Worm (Caenorhabditis elegans) whole organism, young adult: ENCODE data around the gene T05H4.3.

Source experiments
- B0336.3 ChIP-seq: fragments of 200-800 bp; sonication (Bioruptor generic); IDR thresholded peaks from 2 replicates; pipeline ENCODE4 v1.3.6; 2022; ENCODE audit warnings: missing genetic modification characterization, missing compliant biosample characterization
- F10E7.11 ChIP-seq: sonication (generic microtip); optimal IDR thresholded peaks from 2 replicates; lab custom pipeline; 2017; ENCODE audit warnings: mild to moderate bottlenecking, missing genetic modification characterization, moderate library complexity, missing compliant biosample characterization
- F22D6.2 ChIP-seq: sonication (generic microtip); optimal IDR thresholded peaks from 2 replicates; lab custom pipeline; 2016; ENCODE audit warnings: mild to moderate bottlenecking, missing genetic modification characterization, missing compliant biosample characterization
- F33H1.4 ChIP-seq: fragments of 200-800 bp; sonication (Bioruptor generic); IDR thresholded peaks from 2 replicates; pipeline ENCODE4 v1.3.6; 2022; ENCODE audit warnings: missing genetic modification reagents, missing genetic modification characterization, missing compliant biosample characterization
- F39B2.1 ChIP-seq: fragments of 200-800 bp; sonication (Bioruptor generic); IDR thresholded peaks from 2 replicates; pipeline ENCODE4 v1.3.6; 2022; ENCODE audit warnings: missing genetic modification reagents, missing genetic modification characterization, missing compliant biosample characterization
- F49E8.2 ChIP-seq: sonication (generic microtip); optimal IDR thresholded peaks from 3 replicates; lab custom pipeline; 2017; ENCODE audit warnings: missing genetic modification characterization, mild to moderate bottlenecking, missing compliant biosample characterization, antibody characterized with exemption, moderate library complexity; ENCODE audit not compliant: insufficient read depth
- F57C9.4 ChIP-seq: sonication (generic microtip); optimal IDR thresholded peaks from 2 replicates; lab custom pipeline; 2017; ENCODE audit warnings: mild to moderate bottlenecking, missing genetic modification characterization, missing compliant biosample characterization
- T26A5.8 ChIP-seq: sonication (generic microtip); optimal IDR thresholded peaks from 2 replicates; lab custom pipeline; 2016; ENCODE audit warnings: missing genetic modification characterization, missing compliant biosample characterization
- Y56A3A.18 ChIP-seq: fragments of 200-800 bp; sonication (Bioruptor generic); IDR thresholded peaks from 2 replicates; pipeline ENCODE4 v1.3.6; 2022; ENCODE audit warnings: missing genetic modification reagents, missing genetic modification characterization, missing compliant biosample characterization
- Y95B8A.8 ChIP-seq: fragments of 200-800 bp; sonication (Bioruptor generic); IDR thresholded peaks from 2 replicates; pipeline ENCODE4 v1.3.6; 2022; ENCODE audit warnings: missing genetic modification reagents, missing genetic modification characterization, missing compliant biosample characterization
- akir-1 ChIP-seq: fragments of 200-800 bp; sonication (Bioruptor generic); optimal IDR thresholded peaks from 2 replicates; lab custom pipeline; 2018; ENCODE audit warnings: mild to moderate bottlenecking, missing genetic modification characterization, moderate library complexity, missing compliant biosample characterization
- athp-1 ChIP-seq: sonication (generic microtip); optimal IDR thresholded peaks from 2 replicates; lab custom pipeline; 2017; ENCODE audit warnings: mild to moderate bottlenecking, missing genetic modification characterization, missing compliant biosample characterization
- attf-3 ChIP-seq: fragments of 200-800 bp; sonication (Bioruptor generic); conservative IDR thresholded peaks from 2 replicates; pipeline ENCODE4 v1.3.6; 2022; ENCODE audit warnings: missing genetic modification reagents, missing genetic modification characterization, missing compliant biosample characterization
- attf-6 ChIP-seq: fragments of 200-800 bp; sonication (Bioruptor generic); IDR thresholded peaks from 2 replicates; pipeline ENCODE4 v1.3.6; 2022; ENCODE audit warnings: missing genetic modification reagents, missing genetic modification characterization, missing compliant biosample characterization
- ceh-100 ChIP-seq: fragments of 200-800 bp; sonication (Bioruptor generic); IDR thresholded peaks from 2 replicates; pipeline ENCODE4 v1.3.6; 2022; ENCODE audit warnings: missing genetic modification reagents, missing genetic modification characterization, missing compliant biosample characterization
- dox-1 ChIP-seq: fragments of 200-800 bp; sonication (Bioruptor generic); IDR thresholded peaks from 2 replicates; pipeline ENCODE4 v1.3.6; 2022; ENCODE audit warnings: missing genetic modification reagents, missing genetic modification characterization, missing compliant biosample characterization
- ekl-4 ChIP-seq: fragments of 200-800 bp; sonication (Bioruptor generic); IDR thresholded peaks from 2 replicates; pipeline ENCODE4 v1.3.6; 2022; ENCODE audit warnings: missing genetic modification reagents, missing genetic modification characterization, missing compliant biosample characterization
- fkh-3 ChIP-seq: sonication (generic microtip); optimal IDR thresholded peaks from 2 replicates; lab custom pipeline; 2016; ENCODE audit warnings: mild to moderate bottlenecking, missing genetic modification characterization, missing compliant biosample characterization
- him-1 ChIP-seq: sonication (generic microtip); optimal IDR thresholded peaks from 2 replicates; lab custom pipeline; 2016; ENCODE audit warnings: missing genotype, missing genetic modification reagents, missing genetic modification characterization, missing compliant biosample characterization
- hlh-12 ChIP-seq: sonication (generic microtip); optimal IDR thresholded peaks from 2 replicates; lab custom pipeline; 2016; ENCODE audit warnings: missing genetic modification characterization, missing compliant biosample characterization
- hmg-1.2 ChIP-seq: fragments of 200-800 bp; sonication (Bioruptor generic); IDR thresholded peaks from 2 replicates; pipeline ENCODE4 v1.3.6; 2022; ENCODE audit warnings: missing genetic modification reagents, missing genetic modification characterization, missing compliant biosample characterization
- let-526 ChIP-seq: fragments of 200-800 bp; sonication (Bioruptor generic); IDR thresholded peaks from 2 replicates; pipeline ENCODE4 v1.3.6; 2022; ENCODE audit warnings: missing genetic modification reagents, missing genetic modification characterization, missing compliant biosample characterization
- lin-40 ChIP-seq: sonication (generic microtip); optimal IDR thresholded peaks from 2 replicates; lab custom pipeline; 2016; ENCODE audit warnings: missing genetic modification characterization, mild to moderate bottlenecking, missing compliant biosample characterization, missing genotype, missing genetic modification reagents
- lin-54 ChIP-seq: fragments of 200-800 bp; sonication (Bioruptor generic); optimal IDR thresholded peaks from 2 replicates; lab custom pipeline; 2018; ENCODE audit warnings: mild to moderate bottlenecking, missing genetic modification characterization, missing compliant biosample characterization
- lsl-1 ChIP-seq: fragments of 200-800 bp; sonication (Bioruptor generic); optimal IDR thresholded peaks from 2 replicates; lab custom pipeline; 2018; ENCODE audit warnings: mild to moderate bottlenecking, missing genetic modification characterization, moderate library complexity, missing compliant biosample characterization
- madf-3 ChIP-seq: fragments of 200-800 bp; sonication (Bioruptor generic); IDR thresholded peaks from 2 replicates; pipeline ENCODE4 v1.3.6; 2022; ENCODE audit warnings: missing genetic modification reagents, missing genetic modification characterization, missing compliant biosample characterization
- madf-6 ChIP-seq: fragments of 200-800 bp; sonication (Bioruptor generic); IDR thresholded peaks from 2 replicates; pipeline ENCODE4 v1.3.6; 2022; ENCODE audit warnings: missing genetic modification reagents, missing genetic modification characterization, missing compliant biosample characterization
- mcd-1 ChIP-seq: fragments of 200-800 bp; sonication (Bioruptor generic); IDR thresholded peaks from 2 replicates; pipeline ENCODE4 v1.3.6; 2022; ENCODE audit warnings: missing genetic modification reagents, missing genetic modification characterization, missing compliant biosample characterization
- nhr-179 ChIP-seq: sonication (generic microtip); optimal IDR thresholded peaks from 2 replicates; lab custom pipeline; 2016; ENCODE audit warnings: mild to moderate bottlenecking, missing genetic modification characterization, missing compliant biosample characterization
- nhr-27 ChIP-seq: fragments of 200-800 bp; sonication (Bioruptor generic); optimal IDR thresholded peaks from 2 replicates; lab custom pipeline; 2018; ENCODE audit warnings: mild to moderate bottlenecking, missing genetic modification characterization, moderate library complexity, missing compliant biosample characterization
- nhr-80 ChIP-seq: sonication (generic microtip); optimal IDR thresholded peaks from 2 replicates; lab custom pipeline; 2016; ENCODE audit warnings: missing genetic modification characterization, missing compliant biosample characterization
- pha-4 ChIP-seq: fragments of 150-350 bp; sonication (generic microtip); optimal IDR thresholded peaks from 2 replicates; lab custom pipeline; 2014; ENCODE audit warnings: missing biosample characterization, missing genetic modification reagents, missing genetic modification characterization
- rcor-1 ChIP-seq: fragments of 200-800 bp; sonication (Bioruptor generic); IDR thresholded peaks from 2 replicates; pipeline ENCODE4 v1.3.6; 2022; ENCODE audit warnings: missing genetic modification reagents, missing genetic modification characterization, missing compliant biosample characterization
- snpc-1.3 ChIP-seq: sonication (generic microtip); optimal IDR thresholded peaks from 2 replicates; lab custom pipeline; 2017; ENCODE audit warnings: missing genetic modification characterization, mild to moderate bottlenecking, missing compliant biosample characterization, antibody characterized with exemption, moderate library complexity, missing genotype, missing genetic modification reagents; ENCODE audit not compliant: insufficient read depth
- snpc-3.4 ChIP-seq: sonication (generic microtip); optimal IDR thresholded peaks from 2 replicates; lab custom pipeline; 2017; ENCODE audit warnings: missing genetic modification characterization, mild to moderate bottlenecking, missing compliant biosample characterization, antibody characterized with exemption, moderate library complexity, missing genotype, missing genetic modification reagents
- somi-1 ChIP-seq: fragments of 200-800 bp; sonication (Bioruptor generic); optimal IDR thresholded peaks from 2 replicates; lab custom pipeline; 2018; ENCODE audit warnings: mild to moderate bottlenecking, missing genetic modification characterization, missing compliant biosample characterization
- tbp1 ChIP-seq: fragments of 200-800 bp; sonication (Bioruptor generic); optimal IDR thresholded peaks from 2 replicates; lab custom pipeline; 2018; ENCODE audit warnings: mild to moderate bottlenecking, missing genetic modification characterization, missing compliant biosample characterization
- tbx-9 ChIP-seq: sonication (generic microtip); optimal IDR thresholded peaks from 2 replicates; lab custom pipeline; 2016; ENCODE audit warnings: borderline replicate concordance, missing genetic modification characterization, inconsistent platforms, missing compliant biosample characterization
- xnd-1 ChIP-seq: sonication (generic microtip); optimal IDR thresholded peaks from 2 replicates; lab custom pipeline; 2016; ENCODE audit warnings: missing genotype, missing genetic modification reagents, missing genetic modification characterization, missing compliant biosample characterization
- zfh-2 ChIP-seq: fragments of 200-800 bp; sonication (Bioruptor generic); conservative IDR thresholded peaks from 2 replicates; pipeline ENCODE4 v1.3.6; 2022; ENCODE audit warnings: missing genetic modification reagents, missing genetic modification characterization, missing compliant biosample characterization

Gene T05H4.3

ce11 chrV:6433446-6434178 is 8.5 kb upstream of the T05H4.3 start, which contains the start of the genes gad-1 and erfa-1 (continued):
- TF ChIP-seq snpc-1.3 (tag; lab: Kevin White, UChicago) (no peak), ceh-100 (GFP tag; lab: Robert Waterston, UW) (no peak), tbx-9 (no peak), lsl-1 (GFP tag; lab: Kevin White, UChicago) (peak; percentile 77), T26A5.8 (tag; lab: Kevin White, UChicago) (no peak), mcd-1 (GFP tag; lab: Robert Waterston, UW) (peak; percentile 78), hmg-1.2 (GFP tag; lab: Robert Waterston, UW) (no peak), nhr-179 (tag; lab: Kevin White, UChicago) (no peak), lin-54 (peak; percentile 63), attf-6 (GFP tag; lab: Robert Waterston, UW) (no peak), hlh-12 (tag; lab: Kevin White, UChicago) (no peak), tbp1 (GFP tag; lab: Kevin White, UChicago) (no peak), pha-4 (tag; lab: Kevin White, UChicago) (no peak), madf-6 (GFP tag; lab: Robert Waterston, UW) (peak; percentile 69), him-1 (tag; lab: Kevin White, UChicago) (no peak)

- TF ChIP-seq let-526 (GFP tag; lab: Robert Waterston, UW): no peak
- TF ChIP-seq F57C9.4 (tag; lab: Kevin White, UChicago): no peak
- no peak for TF ChIP-seq xnd-1 (tag; lab: Kevin White, UChicago)
- no peak for TF ChIP-seq T26A5.8 (tag; lab: Kevin White, UChicago)
- no peak for TF ChIP-seq F10E7.11 (tag; lab: Kevin White, UChicago)
- TF ChIP-seq attf-3: no peak
- TF ChIP-seq ekl-4 (GFP tag; lab: Robert Waterston, UW): peak; percentile 19; the same call in 1 of the 2 replicates
- TF ChIP-seq dox-1 (GFP tag; lab: Robert Waterston, UW): no peak
- TF ChIP-seq lin-40 (tag; lab: Kevin White, UChicago): no peak
- peak; percentile 26; the same call in 1 of the 2 replicates for TF ChIP-seq madf-6 (GFP tag; lab: Robert Waterston, UW)
- TF ChIP-seq rcor-1 (GFP tag; lab: Robert Waterston, UW): no peak
- TF ChIP-seq madf-3 (GFP tag; lab: Robert Waterston, UW): 0 out of 2 replicates have a peak, but pooled peaks have one; percentile 54
- TF ChIP-seq somi-1 (GFP tag; lab: Kevin White, UChicago): no peak
- no peak for TF ChIP-seq athp-1 (tag; lab: Kevin White, UChicago)
- TF ChIP-seq F33H1.4: no peak
- TF ChIP-seq F22D6.2 (tag; lab: Kevin White, UChicago): no peak
- TF ChIP-seq B0336.3: no peak
- TF ChIP-seq akir-1 (GFP tag; lab: Kevin White, UChicago): no peak
- TF ChIP-seq F49E8.2 (tag; lab: Kevin White, UChicago): peak; percentile 35
- TF ChIP-seq zfh-2: no peak
- TF ChIP-seq fkh-3: no peak
- no peak for TF ChIP-seq nhr-27 (tag; lab: Kevin White, UChicago)
- no peak for TF ChIP-seq Y95B8A.8 (GFP tag; lab: Robert Waterston, UW)
- no peak for TF ChIP-seq Y56A3A.18 (GFP tag; lab: Robert Waterston, UW)
- TF ChIP-seq snpc-1.3 (tag; lab: Kevin White, UChicago): no peak
- TF ChIP-seq F39B2.1 (GFP tag; lab: Robert Waterston, UW): no peak
- TF ChIP-seq nhr-80: peak; percentile 61
- TF ChIP-seq snpc-3.4: peak; percentile 45
Measured at ce11 chrV:6436332-6436731, 5.8 kb upstream of the T05H4.3 start, which contains the start of gene hpo-19. hpo-19 (plus strand) TSS chrV:6436645.
